Fruit fly (Drosophila melanogaster): ENCODE results near the gene swa.

dm6 chrX:6349231-6349630 is 16.3 kb downstream of the swa start:
- TF ChIP-seq tj (GFP tag; optimal IDR thresholded peaks at IDR 0.05) = no peak
- no peak for TF ChIP-seq kay (GFP tag; ENCODE audit: borderline replicate concordance)
- TF ChIP-seq toe (GFP tag; optimal IDR thresholded peaks at IDR 0.05) = no peak
- TF ChIP-seq CG33017 (tag; optimal IDR thresholded peaks at IDR 0.05) = no peak
- no peak for TF ChIP-seq CG7101 (tag; optimal IDR thresholded peaks at IDR 0.05)
- TF ChIP-seq bab1 (GFP tag; optimal IDR thresholded peaks at IDR 0.05) = no peak
- TF ChIP-seq CG12768 (GFP tag; optimal IDR thresholded peaks at IDR 0.05) = no peak
